Worm (Caenorhabditis elegans): ENCODE results near the gene F15H10.8.

Gene F15H10.8

DNA sequence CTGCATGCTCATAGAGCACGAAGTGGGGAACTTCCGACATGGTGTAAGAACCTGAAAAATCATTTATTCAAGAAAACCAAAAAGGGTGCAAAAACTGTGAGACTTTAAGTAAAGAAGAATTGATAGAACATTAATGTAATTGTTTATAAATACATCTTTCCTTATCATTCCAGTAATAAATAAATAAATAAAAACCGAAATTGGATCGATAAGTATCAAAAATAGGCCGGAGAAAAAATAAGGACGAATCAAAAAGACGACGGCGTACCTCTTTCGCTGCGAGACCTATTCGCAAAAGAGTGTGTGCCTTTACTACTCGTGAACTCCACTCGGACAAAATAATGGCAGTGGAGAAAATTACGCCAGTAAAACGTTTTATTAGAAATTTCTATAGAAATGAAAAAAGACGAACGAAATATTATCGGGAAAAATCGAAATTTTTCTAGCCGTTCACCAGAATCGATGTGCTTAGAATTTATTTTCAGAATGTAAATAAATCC lies 49.7 kb downstream of the F15H10.8 start, which contains the start of gene nol-56 (continued):
- TF ChIP-seq egl-18 (GFP tag; IDR thresholded peaks at IDR 0.05), result no peak
- no peak for TF ChIP-seq madf-8 (GFP tag; conservative IDR thresholded peaks at IDR 0.05)
- no peak for TF ChIP-seq akir-1 (GFP tag; optimal IDR thresholded peaks at IDR 0.05)
- TF ChIP-seq unc-130 (GFP tag; optimal IDR thresholded peaks at IDR 0.05), result peak; percentile 49
- no peak for TF ChIP-seq nhr-120 (GFP tag; IDR thresholded peaks at IDR 0.05)
- peak; percentile 64 for TF ChIP-seq ztf-18 (tag; optimal IDR thresholded peaks at IDR 0.05)
- no peak for TF ChIP-seq ceh-58 (GFP tag; IDR thresholded peaks at IDR 0.05)
- no peak for TF ChIP-seq C06A6.2 (GFP tag; conservative IDR thresholded peaks at IDR 0.05)
- TF ChIP-seq gei-17 (GFP tag; optimal IDR thresholded peaks at IDR 0.05), result no peak
- no peak for TF ChIP-seq bed-1 (GFP tag; IDR thresholded peaks at IDR 0.05)
- no peak for TF ChIP-seq mel-28 (tag; optimal IDR thresholded peaks at IDR 0.05; ENCODE audit: borderline replicate concordance)
- TF ChIP-seq ama-1 (optimal IDR thresholded peaks at IDR 0.05), result no peak
- TF ChIP-seq ama-1 (GFP tag; optimal IDR thresholded peaks at IDR 0.05), result no peak
- TF ChIP-seq snpc-3.4 (tag; optimal IDR thresholded peaks at IDR 0.05), result no peak
- no peak for TF ChIP-seq egrh-3 (GFP tag; IDR thresholded peaks at IDR 0.05)
- no peak for TF ChIP-seq B0019.2 (GFP tag; conservative IDR thresholded peaks at IDR 0.05)
- TF ChIP-seq lin-54 (GFP tag; optimal IDR thresholded peaks at IDR 0.05), result peak; percentile 72
- no peak for TF ChIP-seq him-1 (tag; optimal IDR thresholded peaks at IDR 0.05)
- peak; percentile 24 for TF ChIP-seq K12H6.12 (tag; optimal IDR thresholded peaks at IDR 0.05)
- no peak for TF ChIP-seq hlh-12 (tag; optimal IDR thresholded peaks at IDR 0.05)
- TF ChIP-seq hmg-20 (GFP tag; IDR thresholded peaks at IDR 0.05), result 0 out of 2 replicates have a peak, but pooled peaks have one; percentile 25
- no peak for TF ChIP-seq ceh-91 (GFP tag; IDR thresholded peaks at IDR 0.05)
- TF ChIP-seq madf-6 (GFP tag; IDR thresholded peaks at IDR 0.05), result peak; percentile 51; the same call in 1 of the 2 replicates
- no peak for TF ChIP-seq nhr-179 (tag; optimal IDR thresholded peaks at IDR 0.05)
- TF ChIP-seq F57A8.1 (GFP tag; optimal IDR thresholded peaks at IDR 0.05), result no peak
- TF ChIP-seq ZK185.1 (tag; optimal IDR thresholded peaks at IDR 0.05; ENCODE audit: poor library complexity, severe bottlenecking), result peak; percentile 79
- TF ChIP-seq T26A5.8 (tag; optimal IDR thresholded peaks at IDR 0.05), result no peak
- no peak for TF ChIP-seq zfh-2 (GFP tag; conservative IDR thresholded peaks at IDR 0.05)
- no peak for TF ChIP-seq ceh-100 (GFP tag; IDR thresholded peaks at IDR 0.05)
- TF ChIP-seq ceh-27 (GFP tag; optimal IDR thresholded peaks at IDR 0.05), result peak; percentile 65
- TF ChIP-seq athp-1 (tag; optimal IDR thresholded peaks at IDR 0.05), result peak; percentile 2
- TF ChIP-seq snpc-1.1 (tag; optimal IDR thresholded peaks at IDR 0.05; ENCODE audit: insufficient read depth), result no peak
- TF ChIP-seq efl-1 (GFP tag; optimal IDR thresholded peaks at IDR 0.05), result peak; percentile 49
- TF ChIP-seq xnd-1 (tag; optimal IDR thresholded peaks at IDR 0.05), result no peak
- no peak for TF ChIP-seq F37B4.10 (GFP tag; IDR thresholded peaks at IDR 0.05)
- TF ChIP-seq lin-35 (GFP tag; optimal IDR thresholded peaks at IDR 0.05), result peak in 1 of 3 experiments; percentile 71
- peak; percentile 13 for TF ChIP-seq hrde-1 (tag; optimal IDR thresholded peaks at IDR 0.05; ENCODE audit: borderline replicate concordance)
- no peak for TF ChIP-seq cebp-2 (GFP tag; IDR thresholded peaks at IDR 0.05)

All from whole organism, young adult.